Worm (Caenorhabditis elegans) whole organism, L1 larva: ENCODE data around the gene F40F8.5.

Source experiments
- efl-3 ChIP-seq: fragments of 200-800 bp; sonication (Bioruptor generic); optimal IDR thresholded peaks from 2 replicates; lab custom pipeline; 2018; ENCODE audit warnings: mild to moderate bottlenecking, missing genetic modification characterization, missing compliant biosample characterization
- jun-1 ChIP-seq: fragments of 150-350 bp; optimal IDR thresholded peaks from 2 replicates; lab custom pipeline; 2014; ENCODE audit warnings: missing biosample characterization, missing genetic modification reagents, missing genetic modification characterization
- pax-3 ChIP-seq: fragments of 200-800 bp; sonication (Bioruptor generic); optimal IDR thresholded peaks from 2 replicates; lab custom pipeline; 2018; ENCODE audit warnings: mild to moderate bottlenecking, missing genetic modification characterization, moderate library complexity, missing compliant biosample characterization

- no peak for TF ChIP-seq pax-3
- no peak for TF ChIP-seq efl-3 (GFP tag; lab: Kevin White, UChicago)
- no peak for TF ChIP-seq jun-1 (tag; lab: Kevin White, UChicago)
Measured at ce11 chrII:11163291-11163690, 28.6 kb upstream of the F40F8.5 start.
